Fruit fly (Drosophila melanogaster): ENCODE results near the gene CG42816.

Gene CG42816

dm6 chr3L:17842892-17843703, 45.7 kb upstream of the CG42816 start, which contains the start of gene CG5567 (continued):
- TF ChIP-seq fd96Cb (tag; optimal IDR thresholded peaks at IDR 0.05) (no peak), NC2β (GFP tag; optimal IDR thresholded peaks at IDR 0.05) (no peak), Rfx (GFP tag; IDR thresholded peaks at IDR 0.05) (peak; percentile 44; the same call in 1 of the 2 replicates), inv (GFP tag; IDR thresholded peaks at IDR 0.05; ENCODE audit: partially characterized antibody) (no peak), ato (GFP tag; IDR thresholded peaks at IDR 0.05; ENCODE audit: partially characterized antibody) (no peak), CG2889 (GFP tag; IDR thresholded peaks at IDR 0.05) (no peak), CG9797 (GFP tag; optimal IDR thresholded peaks at IDR 0.05) (no peak), Dref (GFP tag; IDR thresholded peaks at IDR 0.05) (no peak), Scr (GFP tag; IDR thresholded peaks at IDR 0.05; ENCODE audit: partially characterized antibody) (no peak), CG7786 (GFP tag; optimal IDR thresholded peaks at IDR 0.05) (no peak), caup (GFP tag; optimal IDR thresholded peaks at IDR 0.05; ENCODE audit: severe bottlenecking) (no peak), CG14014 (GFP tag; IDR thresholded peaks at IDR 0.05) (0 out of 2 replicates have a peak, but pooled peaks have one; percentile 20), peb (GFP tag; IDR thresholded peaks at IDR 0.05) (no peak), CG6272 (GFP tag; IDR thresholded peaks at IDR 0.05) (no peak), Usf (GFP tag; optimal IDR thresholded peaks at IDR 0.05) (no peak), bsh (GFP tag; optimal IDR thresholded peaks at IDR 0.05) (peak in 1 of 2 experiments; percentile 23), dimm (GFP tag; IDR thresholded peaks at IDR 0.05) (no peak), fd3F (GFP tag; optimal IDR thresholded peaks at IDR 0.05) (no peak), CG16815 (GFP tag; optimal IDR thresholded peaks at IDR 0.05) (no peak), Doc3 (GFP tag; IDR thresholded peaks at IDR 0.05; ENCODE audit: partially characterized antibody) (no peak), twi (tag; optimal IDR thresholded peaks at IDR 0.05) (no peak), CG9727 (GFP tag; optimal IDR thresholded peaks at IDR 0.05) (no peak), CG12299 (tag; optimal IDR thresholded peaks at IDR 0.05) (no peak), Atf6 (GFP tag; IDR thresholded peaks at IDR 0.05) (0 out of 2 replicates have a peak, but pooled peaks have one; percentile 25), CG4404 (GFP tag; IDR thresholded peaks at IDR 0.05) (no peak), CG11560 (tag; IDR thresholded peaks at IDR 0.05) (no peak), gcm2 (GFP tag; optimal IDR thresholded peaks at IDR 0.05) (no peak), CG8924 (tag; optimal IDR thresholded peaks at IDR 0.05) (no peak), lbe (GFP tag; optimal IDR thresholded peaks at IDR 0.05) (no peak), dati (GFP tag; IDR thresholded peaks at IDR 0.05) (no peak), CG4820 (GFP tag; optimal IDR thresholded peaks at IDR 0.05) (no peak), en (GFP tag; optimal IDR thresholded peaks at IDR 0.05) (no peak), CG34422 (GFP tag; IDR thresholded peaks at IDR 0.05) (no peak), CG7928 (GFP tag; optimal IDR thresholded peaks at IDR 0.05) (peak; percentile 10), ap (GFP tag; IDR thresholded peaks at IDR 0.05) (no peak), CG6791 (GFP tag; IDR thresholded peaks at IDR 0.05; ENCODE audit: partially characterized antibody) (peak; percentile 33; the same call in 1 of the 3 replicates), Dfd (GFP tag; optimal IDR thresholded peaks at IDR 0.05) (no peak), Hmx (GFP tag; optimal IDR thresholded peaks at IDR 0.05) (no peak), jing (GFP tag; optimal IDR thresholded peaks at IDR 0.05) (no peak), tx (GFP tag; optimal IDR thresholded peaks at IDR 0.05) (no peak), sqz (GFP tag; optimal IDR thresholded peaks at IDR 0.05) (no peak), CG16863 (GFP tag; optimal IDR thresholded peaks at IDR 0.05) (no peak), ash1 (GFP tag; optimal IDR thresholded peaks at IDR 0.05) (no peak), Ssrp (tag; optimal IDR thresholded peaks at IDR 0.05) (no peak), Ada2b (GFP tag; IDR thresholded peaks at IDR 0.05) (no peak), CG3726 (GFP tag; IDR thresholded peaks at IDR 0.05) (no peak), exex (tag; optimal IDR thresholded peaks at IDR 0.05) (peak; percentile 52), CG4854 (GFP tag; optimal IDR thresholded peaks at IDR 0.05) (no peak), zen2 (GFP tag; IDR thresholded peaks at IDR 0.05; ENCODE audit: partially characterized antibody) (no peak), CG9932 (GFP tag; IDR thresholded peaks at IDR 0.05) (no peak)

All from whole organism, embryonic.